Worm (Caenorhabditis elegans): Measurements from ENCODE around the gene epg-7.

- peak; percentile 35 for TF ChIP-seq lin-14 (GFP tag; optimal IDR thresholded peaks at IDR 0.05)
- no peak for TF ChIP-seq unc-30 (tag; optimal IDR thresholded peaks at IDR 0.05)
- TF ChIP-seq ama-1 (optimal IDR thresholded peaks at IDR 0.05): no peak
- no peak for TF ChIP-seq zag-1 (tag; optimal IDR thresholded peaks at IDR 0.05)
- no peak for TF ChIP-seq lin-13 (GFP tag; optimal IDR thresholded peaks at IDR 0.05)
- TF ChIP-seq nhr-90 (tag; optimal IDR thresholded peaks at IDR 0.05; ENCODE audit: poor library complexity): no peak
- no peak for TF ChIP-seq nhr-19 (GFP tag; conservative IDR thresholded peaks at IDR 0.05)
- no peak for TF ChIP-seq unc-86 (tag; optimal IDR thresholded peaks at IDR 0.05)
- TF ChIP-seq pqm-1 (tag; optimal IDR thresholded peaks at IDR 0.05): no peak
- TF ChIP-seq efl-3 (GFP tag; optimal IDR thresholded peaks at IDR 0.05): no peak
- no peak for TF ChIP-seq nhr-237 (tag; optimal IDR thresholded peaks at IDR 0.05)
- no peak for TF ChIP-seq fkh-10 (GFP tag; optimal IDR thresholded peaks at IDR 0.05)
- TF ChIP-seq lin-15B (tag; optimal IDR thresholded peaks at IDR 0.05): no peak
- no peak for TF ChIP-seq fkh-8 (tag; optimal IDR thresholded peaks at IDR 0.05)
These were observed 4.9 kb upstream of the epg-7 start, which contains the start of gene ttr-59 for ce11 chrX:7329601-7330000.
